Fruit fly (Drosophila melanogaster): Measurements from ENCODE around the gene CG12713.

DNA sequence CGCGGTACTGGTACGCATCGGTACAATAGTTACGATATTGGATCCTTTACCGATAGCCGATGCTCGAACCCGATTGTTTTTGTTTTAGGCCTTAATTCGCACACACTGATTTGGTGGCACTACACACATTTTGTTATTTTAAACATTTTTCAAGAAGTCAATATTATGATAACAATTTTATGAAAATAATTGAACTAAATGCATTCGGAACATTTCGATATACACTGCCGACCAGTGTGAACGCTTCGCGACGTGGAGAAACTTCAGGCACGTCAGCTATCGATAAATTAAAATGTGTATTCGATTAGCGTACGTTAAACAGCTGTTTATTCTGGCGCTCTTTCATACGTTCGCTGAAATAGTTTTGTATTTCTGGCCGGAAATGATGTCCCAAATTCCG, at the start of gene CG12713:
- TF ChIP-seq CG8478 (optimal IDR thresholded peaks at IDR 0.05) (no peak), CTCF (optimal IDR thresholded peaks at IDR 0.05) (peak in 1 of 2 experiments; percentile 38)
